Fruit fly (Drosophila melanogaster): Measurements from ENCODE around the gene Hsp60A.

Gene Hsp60A

dm6 chrX:11147553-11148067, 39.3 kb downstream of the Hsp60A start:
- no peak for TF ChIP-seq sage (GFP tag; optimal IDR thresholded peaks at IDR 0.05)
- TF ChIP-seq N (GFP tag; optimal IDR thresholded peaks at IDR 0.05): peak; percentile 27
- TF ChIP-seq dl (GFP tag; optimal IDR thresholded peaks at IDR 0.05; ENCODE audit: insufficient read depth in 1 of 2, partially characterized antibody in 2 of 2): no peak
- no peak for TF ChIP-seq CG32264 (GFP tag; optimal IDR thresholded peaks at IDR 0.05)
- TF ChIP-seq br (GFP tag; optimal IDR thresholded peaks at IDR 0.05): peak; percentile 15
- peak; percentile 4 for TF ChIP-seq h (GFP tag; optimal IDR thresholded peaks at IDR 0.05)
- TF ChIP-seq CG9705 (GFP tag; optimal IDR thresholded peaks at IDR 0.05): no peak

- TF ChIP-seq HLH106 (tag; optimal IDR thresholded peaks at IDR 0.05): peak; percentile 17
- TF ChIP-seq brk (GFP tag; optimal IDR thresholded peaks at IDR 0.05): no peak
- TF ChIP-seq N (GFP tag; optimal IDR thresholded peaks at IDR 0.05): peak; percentile 69
Observed at dm6 chrX:11148272-11148835, 40.1 kb downstream of the Hsp60A start, which contains the start of gene Ran. TSS of gene Ran (minus strand) at chrX:11148716.

dm6 chrX:11149201-11149600, 40.9 kb downstream of the Hsp60A start, which contains the start of gene Lint-1:
TSS of gene Lint-1 (plus strand) at chrX:11149323.
- peak in 1 of 2 experiments; percentile 7 for TF ChIP-seq foxo (GFP tag; optimal IDR thresholded peaks at IDR 0.05)
- TF ChIP-seq CG32264 (GFP tag; optimal IDR thresholded peaks at IDR 0.05): no peak
- no peak for TF ChIP-seq tai (GFP tag; optimal IDR thresholded peaks at IDR 0.05)
- TF ChIP-seq lola (GFP tag; optimal IDR thresholded peaks at IDR 0.05): no peak
- no peak for TF ChIP-seq Myc (optimal IDR thresholded peaks at IDR 0.05)
- TF ChIP-seq dmrt93B (GFP tag; optimal IDR thresholded peaks at IDR 0.05): no peak
- TF ChIP-seq woc (GFP tag; optimal IDR thresholded peaks at IDR 0.05): peak; percentile 45
- TF ChIP-seq pan (optimal IDR thresholded peaks at IDR 0.05): no peak
- peak; percentile 18 for TF ChIP-seq Hnf4 (GFP tag; optimal IDR thresholded peaks at IDR 0.05)
- TF ChIP-seq GATAd (GFP tag; optimal IDR thresholded peaks at IDR 0.05): no peak
- TF ChIP-seq Jra (GFP tag; optimal IDR thresholded peaks at IDR 0.05): no peak
- TF ChIP-seq br (GFP tag; optimal IDR thresholded peaks at IDR 0.05): peak; percentile 18
- TF ChIP-seq Rel (GFP tag; optimal IDR thresholded peaks at IDR 0.05): no peak
- TF ChIP-seq Rel (tag; optimal IDR thresholded peaks at IDR 0.05): no peak
- no peak for TF ChIP-seq Hr78 (GFP tag; optimal IDR thresholded peaks at IDR 0.05)
- TF ChIP-seq CG9705 (GFP tag; optimal IDR thresholded peaks at IDR 0.05): no peak
- no peak for TF ChIP-seq brk (GFP tag; optimal IDR thresholded peaks at IDR 0.05)
- TF ChIP-seq ey (GFP tag; optimal IDR thresholded peaks at IDR 0.05): peak; percentile 33
- no peak for TF ChIP-seq usp (GFP tag; optimal IDR thresholded peaks at IDR 0.05)
- TF ChIP-seq Abd-B (GFP tag; optimal IDR thresholded peaks at IDR 0.05): no peak
- TF ChIP-seq sage (GFP tag; optimal IDR thresholded peaks at IDR 0.05): peak; percentile 4
- TF ChIP-seq rgr (GFP tag; optimal IDR thresholded peaks at IDR 0.05): peak; percentile 26
- TF ChIP-seq Dif (GFP tag; optimal IDR thresholded peaks at IDR 0.05; ENCODE audit: partially characterized antibody): no peak
- no peak for TF ChIP-seq psq (GFP tag; optimal IDR thresholded peaks at IDR 0.05)
- no peak for TF ChIP-seq HLH106 (tag; optimal IDR thresholded peaks at IDR 0.05)
- TF ChIP-seq Mio (GFP tag; optimal IDR thresholded peaks at IDR 0.05): no peak
- TF ChIP-seq Hr83 (GFP tag; optimal IDR thresholded peaks at IDR 0.05; ENCODE audit: poor library complexity, severe bottlenecking): peak; percentile 8
- no peak for TF ChIP-seq jim (GFP tag; optimal IDR thresholded peaks at IDR 0.05)
- no peak for TF ChIP-seq Dfd (GFP tag; optimal IDR thresholded peaks at IDR 0.05)
- peak; percentile 40 for TF ChIP-seq h (GFP tag; optimal IDR thresholded peaks at IDR 0.05)
- TF ChIP-seq OdsH (GFP tag; optimal IDR thresholded peaks at IDR 0.05): no peak
- no peak for TF ChIP-seq dsf (GFP tag; optimal IDR thresholded peaks at IDR 0.05; ENCODE audit: borderline replicate concordance)
- TF ChIP-seq Sp1 (GFP tag; optimal IDR thresholded peaks at IDR 0.05): peak; percentile 5
- TF ChIP-seq CrebA (GFP tag; optimal IDR thresholded peaks at IDR 0.05; ENCODE audit: borderline replicate concordance): no peak
- no peak for TF ChIP-seq dl (GFP tag; optimal IDR thresholded peaks at IDR 0.05; ENCODE audit: insufficient read depth in 1 of 2, partially characterized antibody in 2 of 2)
- TF ChIP-seq Vsx2 (GFP tag; optimal IDR thresholded peaks at IDR 0.05; ENCODE audit: partially characterized antibody): no peak
- TF ChIP-seq sv (GFP tag; optimal IDR thresholded peaks at IDR 0.05): no peak
- TF ChIP-seq fru (GFP tag; optimal IDR thresholded peaks at IDR 0.05): peak; percentile 10
- no peak for TF ChIP-seq N (GFP tag; optimal IDR thresholded peaks at IDR 0.05)
